Fruit fly (Drosophila melanogaster): ENCODE measurements around the gene CG6293.

The CG6293 gene

dm6 chr3R:10330734-10331642 lies 19.6 kb upstream of the CG6293 start, which contains the start of the genes Bruce and CG12818 (continued):
- TF ChIP-seq CG1602 (GFP tag; optimal IDR thresholded peaks at IDR 0.05) (no peak), CHES-1-like (GFP tag; optimal IDR thresholded peaks at IDR 0.05) (peak; percentile 47), NC2α (GFP tag; optimal IDR thresholded peaks at IDR 0.05) (no peak), CG5180 (GFP tag; optimal IDR thresholded peaks at IDR 0.05) (no peak), sr (GFP tag; IDR thresholded peaks at IDR 0.05) (no peak), CG6689 (GFP tag; IDR thresholded peaks at IDR 0.05) (no peak), row (GFP tag; IDR thresholded peaks at IDR 0.05) (no peak), CG1832 (GFP tag; optimal IDR thresholded peaks at IDR 0.05) (no peak), chn (GFP tag; optimal IDR thresholded peaks at IDR 0.05) (no peak), maf-S (GFP tag; optimal IDR thresholded peaks at IDR 0.05) (no peak), fru (optimal IDR thresholded peaks at IDR 0.05) (no peak), CG8359 (GFP tag; optimal IDR thresholded peaks at IDR 0.05; ENCODE audit: borderline replicate concordance) (no peak), CG13775 (GFP tag; optimal IDR thresholded peaks at IDR 0.05) (no peak), CG5245 (GFP tag; optimal IDR thresholded peaks at IDR 0.05) (no peak), Sox100B (GFP tag; optimal IDR thresholded peaks at IDR 0.05) (no peak), CG12155 (GFP tag; optimal IDR thresholded peaks at IDR 0.05) (no peak), MBD-R2 (GFP tag; IDR thresholded peaks at IDR 0.05) (peak; percentile 70; the same call in 1 of the 2 replicates), kay (GFP tag; optimal IDR thresholded peaks at IDR 0.05) (no peak), CG7928 (GFP tag; optimal IDR thresholded peaks at IDR 0.05) (no peak), z (GFP tag; IDR thresholded peaks at IDR 0.05) (no peak), disco-r (GFP tag; optimal IDR thresholded peaks at IDR 0.05) (no peak), YL-1 (GFP tag; optimal IDR thresholded peaks at IDR 0.05) (peak; percentile 76), lilli (GFP tag; optimal IDR thresholded peaks at IDR 0.05) (no peak), psq (GFP tag; optimal IDR thresholded peaks at IDR 0.05) (no peak), bigmax (GFP tag; optimal IDR thresholded peaks at IDR 0.05) (no peak), CG33213 (GFP tag; optimal IDR thresholded peaks at IDR 0.05) (no peak), CG42726 (GFP tag; IDR thresholded peaks at IDR 0.05; ENCODE audit: partially characterized antibody) (peak; percentile 39; the same call in 1 of the 2 replicates), phol (tag; optimal IDR thresholded peaks at IDR 0.05) (peak; percentile 52), sens (GFP tag) (no peak), CG1792 (GFP tag; optimal IDR thresholded peaks at IDR 0.05) (no peak), CTCF (GFP tag; optimal IDR thresholded peaks at IDR 0.05) (no peak), tio (GFP tag; optimal IDR thresholded peaks at IDR 0.05) (no peak), gem (tag; optimal IDR thresholded peaks at IDR 0.05) (no peak), run (tag; optimal IDR thresholded peaks at IDR 0.05) (no peak), CG31388 (GFP tag; optimal IDR thresholded peaks at IDR 0.05) (no peak), CG7839 (tag; optimal IDR thresholded peaks at IDR 0.05) (no peak), emc (GFP tag; optimal IDR thresholded peaks at IDR 0.05) (no peak), B-H1 (GFP tag; IDR thresholded peaks at IDR 0.05) (no peak), Xrp1 (GFP tag; IDR thresholded peaks at IDR 0.05) (no peak), Nf-YA (GFP tag; IDR thresholded peaks at IDR 0.05) (no peak), grn (GFP tag; optimal IDR thresholded peaks at IDR 0.05) (no peak), bab2 (GFP tag; optimal IDR thresholded peaks at IDR 0.05) (no peak), CG16779 (GFP tag; IDR thresholded peaks at IDR 0.05) (no peak), Side (GFP tag; optimal IDR thresholded peaks at IDR 0.05) (no peak), Ssrp (tag; optimal IDR thresholded peaks at IDR 0.05) (no peak), tx (GFP tag; optimal IDR thresholded peaks at IDR 0.05) (no peak), CG32772 (GFP tag; IDR thresholded peaks at IDR 0.05) (no peak), Six4 (GFP tag; optimal IDR thresholded peaks at IDR 0.05) (no peak), sc (optimal IDR thresholded peaks at IDR 0.05) (no peak), sc (GFP tag; optimal IDR thresholded peaks at IDR 0.05) (no peak), nom (GFP tag; optimal IDR thresholded peaks at IDR 0.05) (no peak), CG7745 (tag; optimal IDR thresholded peaks at IDR 0.05) (no peak)

Measured in whole organism, embryonic.